Fruit fly (Drosophila melanogaster) whole organism, pupa: Measurements from ENCODE around the gene CG10864.

Source experiments
- CG13204 ChIP-seq: fragments of 200-800 bp; sonication (Bioruptor generic); optimal IDR thresholded peaks from 2 replicates; lab custom pipeline; 2018; ENCODE audit warnings: missing biosample characterization, mild to moderate bottlenecking, missing genetic modification characterization, moderate library complexity
- CG14655 ChIP-seq: fragments of 200-800 bp; sonication (Bioruptor generic); optimal IDR thresholded peaks from 3 replicates; lab custom pipeline; 2017; ENCODE audit warnings: mild to moderate bottlenecking, missing biosample characterization, missing genetic modification reagents, missing genetic modification characterization
- CG4496 ChIP-seq: fragments of 200-800 bp; sonication (Bioruptor generic); IDR thresholded peaks from 3 replicates; pipeline ENCODE4 v1.3.6; 2022; ENCODE audit warnings: missing biosample characterization, missing genetic modification characterization

The CG10864 gene

dm6 chr3R:18360630-18361260 lies 50.7 kb downstream of the CG10864 start, which contains the start of gene CG15803:
Gene CG15803 (minus strand): TSS chr3R:18360728.
- TF ChIP-seq CG14655 (GFP tag; lab: Kevin White, UChicago) (no peak), CG13204 (GFP tag; lab: Kevin White, UChicago) (peak; percentile 4), CG4496 (GFP tag; lab: Robert Waterston, UW) (0 out of 3 replicates have a peak, but pooled peaks have one; percentile 32)
